Fruit fly (Drosophila melanogaster) whole organism, embryonic: Measurements from ENCODE around the gene Idh3b.

Experiments
- C15 ChIP-seq: fragments of 200-800 bp; sonication (Bioruptor generic); IDR thresholded peaks from 3 replicates; pipeline ENCODE4 v1.3.6; 2022; ENCODE audit warnings: missing biosample characterization, missing genetic modification characterization
- CG10321 ChIP-seq: fragments of 200-800 bp; sonication (Bioruptor generic); IDR thresholded peaks from 2 replicates; pipeline ENCODE4 v1.3.6; 2022; ENCODE audit warnings: missing biosample characterization, missing genetic modification characterization
- CG10543 ChIP-seq: fragments of 200-800 bp; sonication (Bioruptor generic); optimal IDR thresholded peaks from 3 replicates; lab custom pipeline; 2017; ENCODE audit warnings: missing biosample characterization, mild to moderate bottlenecking, missing genetic modification characterization, moderate library complexity
- CG12769 ChIP-seq: fragments of 200-800 bp; sonication (Bioruptor generic); optimal IDR thresholded peaks from 2 replicates; lab custom pipeline; 2019; ENCODE audit warnings: missing biosample characterization, mild to moderate bottlenecking, missing genetic modification characterization, moderate library complexity
- CG13424 ChIP-seq: fragments of 200-800 bp; sonication (Bioruptor generic); optimal IDR thresholded peaks from 2 replicates; lab custom pipeline; 2019; ENCODE audit warnings: missing biosample characterization, mild to moderate bottlenecking, missing genetic modification characterization, moderate library complexity
- CG13894 ChIP-seq: fragments of 200-800 bp; sonication (Bioruptor generic); optimal IDR thresholded peaks from 3 replicates; lab custom pipeline; 2018; ENCODE audit warnings: missing biosample characterization, mild to moderate bottlenecking, missing genetic modification characterization, moderate library complexity
- CG14860 ChIP-seq: fragments of 200-800 bp; sonication (Bioruptor generic); IDR thresholded peaks from 3 replicates; pipeline ENCODE4 v1.3.6; 2022; ENCODE audit warnings: missing biosample characterization, missing genetic modification characterization; ENCODE audit not compliant: partially characterized antibody
- CG14965 ChIP-seq: fragments of 200-800 bp; sonication (Bioruptor generic); optimal IDR thresholded peaks from 2 replicates; lab custom pipeline; 2016; ENCODE audit warnings: missing biosample characterization, missing genetic modification characterization, borderline replicate concordance
- CG2199 ChIP-seq: fragments of 200-800 bp; sonication (Bioruptor generic); IDR thresholded peaks from 3 replicates; pipeline ENCODE4 v1.3.6; 2022; ENCODE audit warnings: missing biosample characterization, missing genetic modification characterization
- CG32767 ChIP-seq: fragments of 200-800 bp; sonication (Bioruptor generic); IDR thresholded peaks from 2 replicates; pipeline ENCODE4 v1.3.6; 2022; ENCODE audit warnings: missing biosample characterization, missing genetic modification characterization
- CG6175 ChIP-seq: fragments of 200-800 bp; sonication (Bioruptor generic); IDR thresholded peaks from 3 replicates; pipeline ENCODE4 v1.3.6; 2022; ENCODE audit warnings: missing biosample characterization, missing genetic modification characterization
- CG6689 ChIP-seq: fragments of 200-800 bp; sonication (Bioruptor generic); IDR thresholded peaks from 2 replicates; pipeline ENCODE4 v1.3.6; 2022; ENCODE audit warnings: missing biosample characterization, missing genetic modification characterization
- CG8290 ChIP-seq, 3 experiments: fragments of 200-800 bp; sonication (Bioruptor generic); optimal IDR thresholded peaks; 2 replicates each; lab custom pipeline; 2016 to 2019; ENCODE audit warnings: missing biosample characterization in 3 of 3, missing genetic modification characterization in 3 of 3, mild to moderate bottlenecking in 2 of 3, moderate library complexity in 1 of 3
- CG9876 ChIP-seq: fragments of 200-800 bp; sonication (Bioruptor generic); optimal IDR thresholded peaks from 2 replicates; lab custom pipeline; 2016; ENCODE audit warnings: missing biosample characterization, missing genetic modification characterization
- Deaf1 ChIP-seq: fragments of 200-800 bp; optimal IDR thresholded peaks from 3 replicates; lab custom pipeline; 2019; ENCODE audit warnings: missing biosample characterization, mild to moderate bottlenecking, missing genetic modification characterization, moderate library complexity
- Ets65A ChIP-seq: fragments of 200-800 bp; sonication (Bioruptor generic); peaks from one replicate; lab custom pipeline; 2016; ENCODE audit warnings: missing biosample characterization, missing genetic modification characterization
- H15 ChIP-seq: fragments of 200-800 bp; sonication (Bioruptor generic); IDR thresholded peaks from 3 replicates; pipeline ENCODE4 v1.3.6; 2022; ENCODE audit warnings: missing biosample characterization, missing genetic modification characterization
- Jarid2 ChIP-seq: fragments of 200-800 bp; sonication (Bioruptor generic); optimal IDR thresholded peaks from 3 replicates; lab custom pipeline; 2017; ENCODE audit warnings: mild to moderate bottlenecking, missing biosample characterization, missing genetic modification reagents, missing genetic modification characterization
- Med ChIP-seq: fragments of 200-800 bp; sonication (Bioruptor generic); peaks from one replicate; lab custom pipeline; 2016; ENCODE audit warnings: missing biosample characterization, missing genetic modification characterization, mild to moderate bottlenecking, inconsistent platforms, moderate library complexity
- Stat92E ChIP-seq, 3 experiments: fragments of >200 bp in 2 of 3; fragments of 200-800 bp in 1 of 3; sonication (Bioruptor generic) in 1 of 3; optimal IDR thresholded peaks; 2 replicates each; lab custom pipeline; 2017 to 2019; ENCODE audit warnings: missing biosample characterization in 3 of 3, missing genetic modification characterization in 3 of 3, mild to moderate bottlenecking in 1 of 3, moderate library complexity in 1 of 3
- ac ChIP-seq: fragments of 200-800 bp; sonication (Bioruptor generic); optimal IDR thresholded peaks from 3 replicates; lab custom pipeline; 2017; ENCODE audit warnings: missing biosample characterization, mild to moderate bottlenecking, missing genetic modification characterization
- ato ChIP-seq: fragments of 200-800 bp; sonication (Bioruptor generic); IDR thresholded peaks from 2 replicates; pipeline ENCODE4 v1.3.6; 2022; ENCODE audit warnings: missing biosample characterization, missing genetic modification characterization; ENCODE audit not compliant: partially characterized antibody
- chinmo ChIP-seq: fragments of 200-800 bp; sonication (Bioruptor generic); IDR thresholded peaks from 4 replicates; pipeline ENCODE4 v1.3.6; 2022; ENCODE audit warnings: missing biosample characterization, missing genetic modification characterization; ENCODE audit not compliant: partially characterized antibody
- chm ChIP-seq: fragments of 200-800 bp; sonication (Bioruptor generic); IDR thresholded peaks from 2 replicates; pipeline ENCODE4 v1.3.6; 2022; ENCODE audit warnings: missing biosample characterization, missing genetic modification characterization
- cwo ChIP-seq: fragments of 200-800 bp; sonication (Bioruptor generic); optimal IDR thresholded peaks from 3 replicates; lab custom pipeline; 2017; ENCODE audit warnings: missing biosample characterization, missing genetic modification characterization, mild to moderate bottlenecking, moderate library complexity, missing genetic modification reagents
- grn ChIP-seq: fragments of 200-800 bp; sonication (Bioruptor generic); optimal IDR thresholded peaks from 3 replicates; lab custom pipeline; 2017; ENCODE audit warnings: missing biosample characterization, missing genetic modification characterization
- ind ChIP-seq: fragments of 200-800 bp; sonication (Bioruptor generic); optimal IDR thresholded peaks from 3 replicates; lab custom pipeline; 2016; ENCODE audit warnings: missing biosample characterization, missing genetic modification characterization
- jumu ChIP-seq: fragments of 200-800 bp; sonication (Bioruptor generic); optimal IDR thresholded peaks from 3 replicates; lab custom pipeline; 2016; ENCODE audit warnings: missing biosample characterization, missing genetic modification characterization
- kay ChIP-seq: fragments of 200-800 bp; sonication (Bioruptor generic); optimal IDR thresholded peaks from 2 replicates; lab custom pipeline; 2016; ENCODE audit warnings: missing biosample characterization, missing genetic modification characterization
- kni ChIP-seq: fragments of 200-800 bp; sonication (Bioruptor generic); optimal IDR thresholded peaks from 3 replicates; lab custom pipeline; 2017; ENCODE audit warnings: mild to moderate bottlenecking, missing biosample characterization, missing genetic modification reagents, missing genetic modification characterization
- org-1 ChIP-seq: fragments of 200-800 bp; sonication (Bioruptor generic); optimal IDR thresholded peaks from 2 replicates; lab custom pipeline; 2017; ENCODE audit warnings: missing biosample characterization, missing genetic modification characterization
- otp ChIP-seq: fragments of 200-800 bp; sonication (Bioruptor generic); IDR thresholded peaks from 3 replicates; pipeline ENCODE4, ENCODE4 v1.3.6; 2022; ENCODE audit warnings: missing biosample characterization, missing genetic modification characterization
- psq ChIP-seq: fragments of 200-800 bp; sonication (Bioruptor generic); optimal IDR thresholded peaks from 2 replicates; lab custom pipeline; 2017; ENCODE audit warnings: missing biosample characterization, missing genetic modification characterization
- sd ChIP-seq: fragments of 200-800 bp; sonication (Bioruptor generic); optimal IDR thresholded peaks from 3 replicates; lab custom pipeline; 2018; ENCODE audit warnings: missing biosample characterization, mild to moderate bottlenecking, missing genetic modification characterization, moderate library complexity
- sob ChIP-seq: fragments of 200-800 bp; sonication (Bioruptor generic); IDR thresholded peaks from 2 replicates; pipeline ENCODE4 v1.3.6; 2022; ENCODE audit warnings: missing biosample characterization, missing genetic modification characterization
- ssp ChIP-seq: fragments of 200-800 bp; sonication (Bioruptor generic); IDR thresholded peaks from 2 replicates; pipeline ENCODE4 v1.3.6; 2022; ENCODE audit warnings: missing biosample characterization, missing genetic modification characterization
- sug ChIP-seq: fragments of 200-800 bp; optimal IDR thresholded peaks from 2 replicates; lab custom pipeline; 2019; ENCODE audit warnings: missing biosample characterization, mild to moderate bottlenecking, missing genetic modification characterization, moderate library complexity
- ttk ChIP-seq: fragments of 200-800 bp; sonication (Bioruptor generic); IDR thresholded peaks from 2 replicates; pipeline ENCODE4 v2.1.2; 2022; ENCODE audit warnings: missing biosample characterization, missing genetic modification characterization
- twi ChIP-seq: fragments of 200-800 bp; optimal IDR thresholded peaks from 2 replicates; lab custom pipeline; 2019; ENCODE audit warnings: missing biosample characterization, mild to moderate bottlenecking, missing genetic modification characterization, moderate library complexity
- unpg ChIP-seq: fragments of 200-800 bp; sonication (Bioruptor generic); optimal IDR thresholded peaks from 3 replicates; lab custom pipeline; 2018; ENCODE audit warnings: missing biosample characterization, mild to moderate bottlenecking, missing genetic modification characterization, moderate library complexity
- zfh2 ChIP-seq: fragments of 200-800 bp; sonication (Bioruptor generic); optimal IDR thresholded peaks from 2 replicates; lab custom pipeline; 2016; ENCODE audit warnings: missing biosample characterization, missing genetic modification characterization

Idh3b gene

dm6 chr3R:22049134-22049796, 30.1 kb upstream of the Idh3b start (continued):
- peak; percentile 76 for TF ChIP-seq H15 (GFP tag; lab: Robert Waterston, UW)
- peak; percentile 81 for TF ChIP-seq jumu (GFP tag; lab: Kevin White, UChicago)
- peak; percentile 79 for TF ChIP-seq otp (GFP tag; lab: Robert Waterston, UW)
- TF ChIP-seq sob (GFP tag; lab: Robert Waterston, UW), result peak; percentile 85
- TF ChIP-seq psq, result peak; percentile 8
- peak; percentile 57; the same call in 2 of the 3 replicates for TF ChIP-seq C15 (GFP tag; lab: Robert Waterston, UW)
- peak; percentile 34 for TF ChIP-seq zfh2
- peak; percentile 22 for TF ChIP-seq ac (GFP tag; lab: Kevin White, UChicago)
- peak; percentile 84 for TF ChIP-seq org-1 (GFP tag; lab: Kevin White, UChicago)
- peak; percentile 83 for TF ChIP-seq CG13424 (tag; lab: Kevin White, UChicago)
- peak; percentile 77 for TF ChIP-seq ind
- TF ChIP-seq ttk, result peak; percentile 85
- no peak; the same call in 1 of the 2 replicates for TF ChIP-seq ssp (GFP tag; lab: Robert Waterston, UW)

DNA sequence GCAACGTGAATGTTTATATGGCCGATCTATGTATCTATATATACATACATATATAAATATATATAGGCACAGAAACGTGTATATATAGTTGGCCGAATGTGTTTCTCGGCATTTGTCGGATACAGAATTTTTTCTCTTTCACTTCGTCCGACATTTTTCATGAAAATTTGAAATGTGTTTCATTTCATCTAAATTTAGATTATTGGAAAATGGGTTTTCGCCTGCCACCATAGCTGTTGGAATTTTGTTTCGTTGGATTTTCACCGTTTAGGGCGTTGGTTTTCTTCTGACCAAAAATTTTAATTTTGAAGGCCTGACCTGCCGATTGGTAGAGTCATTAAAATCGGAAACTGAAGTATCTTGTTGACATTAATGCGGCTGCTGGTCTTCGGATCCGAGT, 28.2 kb upstream of the Idh3b start:
- TF ChIP-seq CG14860 (no peak), unpg (GFP tag; lab: Kevin White, UChicago) (no peak), sd (tag; lab: Kevin White, UChicago) (peak; percentile 65), CG32767 (GFP tag; lab: Robert Waterston, UW) (peak; percentile 55), Ets65A (peak; percentile 24), twi (peak; percentile 39)

- TF ChIP-seq CG9876 (no peak), kay (peak; percentile 16), Stat92E (GFP tag; optimal IDR thresholded peaks at IDR 0.05; lab: Kevin White, UChicago) (no peak), cwo (GFP tag; lab: Kevin White, UChicago) (peak; percentile 81), chm (peak; percentile 63), CG14965 (GFP tag; lab: Kevin White, UChicago) (no peak), CG6689 (GFP tag; lab: Robert Waterston, UW) (0 out of 2 replicates have a peak, but pooled peaks have one; percentile 6), CG6175 (peak; percentile 27; the same call in 1 of the 3 replicates), ato (0 out of 2 replicates have a peak, but pooled peaks have one; percentile 40), sug (peak; percentile 10), CG12769 (tag; lab: Kevin White, UChicago) (peak; percentile 39), CG2199 (GFP tag; lab: Robert Waterston, UW) (peak; percentile 59; the same call in 1 of the 3 replicates), CG10321 (no peak), Jarid2 (GFP tag; lab: Kevin White, UChicago) (no peak), chinmo (GFP tag; lab: Robert Waterston, UW) (peak; percentile 85; the same call in 2 of the 4 replicates), grn (peak; percentile 44), sd (tag; lab: Kevin White, UChicago) (peak; percentile 62), CG13894 (tag; lab: Kevin White, UChicago) (peak; percentile 83), Med (GFP tag; lab: Kevin White, UChicago) (peak; percentile 78), Ets65A (peak; percentile 81), CG8290 (GFP tag; optimal IDR thresholded peaks at IDR 0.05; lab: Kevin White, UChicago) (no peak), CG8290 (tag; optimal IDR thresholded peaks at IDR 0.05; lab: Kevin White, UChicago) (peak in 1 of 2 experiments; percentile 34), kni (GFP tag; lab: Kevin White, UChicago) (no peak), Deaf1 (tag; lab: Kevin White, UChicago) (peak; percentile 20), CG10543 (GFP tag; lab: Kevin White, UChicago) (peak; percentile 25)
Observed at dm6 chr3R:22046723-22047122, 27.5 kb upstream of the Idh3b start.
